Worm (Caenorhabditis elegans) whole organism, L2 larva: ENCODE measurements around the gene F44A2.5.

Experiments used
- C34F6.9 ChIP-seq: fragments of 150-350 bp; optimal IDR thresholded peaks from 2 replicates; lab custom pipeline; 2014; ENCODE audit warnings: missing biosample characterization, missing genetic modification characterization
- F13H6.1 ChIP-seq: sonication (generic microtip); optimal IDR thresholded peaks from 2 replicates; lab custom pipeline; 2016; ENCODE audit warnings: missing genetic modification characterization, missing compliant biosample characterization
- R02D3.7 ChIP-seq: fragments of 150-350 bp; optimal IDR thresholded peaks from 2 replicates; lab custom pipeline; 2014; ENCODE audit warnings: missing biosample characterization, missing genetic modification characterization
- Y55F3AM.14 ChIP-seq: fragments of 200-800 bp; sonication (Bioruptor generic); optimal IDR thresholded peaks from 2 replicates; lab custom pipeline; 2018; ENCODE audit warnings: mild to moderate bottlenecking, missing genetic modification characterization, missing compliant biosample characterization
- ZK546.5 ChIP-seq: sonication (generic microtip); optimal IDR thresholded peaks from 2 replicates; lab custom pipeline; 2017; ENCODE audit warnings: missing biosample characterization, missing genetic modification characterization
- alr-1 ChIP-seq: fragments of 150-350 bp; optimal IDR thresholded peaks from 2 replicates; lab custom pipeline; 2014; ENCODE audit warnings: missing biosample characterization, missing genetic modification characterization
- aly-2 ChIP-seq: fragments of 150-350 bp; optimal IDR thresholded peaks from 2 replicates; lab custom pipeline; 2014; ENCODE audit warnings: missing biosample characterization, missing genetic modification characterization
- ama-1 ChIP-seq: fragments of 150-350 bp; optimal IDR thresholded peaks from 2 replicates; lab custom pipeline; 2018; ENCODE audit warnings: inconsistent platforms
- blmp-1 ChIP-seq: sonication (generic microtip); optimal IDR thresholded peaks from 2 replicates; lab custom pipeline; 2017; ENCODE audit warnings: missing genetic modification characterization, mild to moderate bottlenecking, missing compliant biosample characterization, antibody characterized with exemption, moderate library complexity; ENCODE audit not compliant: insufficient read depth
- ceh-16 ChIP-seq: fragments of 150-350 bp; optimal IDR thresholded peaks from 2 replicates; lab custom pipeline; 2014; ENCODE audit warnings: missing biosample characterization, missing genetic modification characterization
- dmd-4 ChIP-seq: sonication (generic microtip); optimal IDR thresholded peaks from 2 replicates; lab custom pipeline; 2017; ENCODE audit warnings: missing biosample characterization, missing genetic modification characterization
- egl-27 ChIP-seq: sonication (generic microtip); optimal IDR thresholded peaks from 3 replicates; lab custom pipeline; 2017; ENCODE audit warnings: missing biosample characterization, missing genetic modification reagents, missing genetic modification characterization
- elt-1 ChIP-seq: fragments of 150-350 bp; optimal IDR thresholded peaks from 2 replicates; lab custom pipeline; 2014; ENCODE audit warnings: missing biosample characterization, missing genetic modification characterization
- fos-1 ChIP-seq: fragments of 150-350 bp; optimal IDR thresholded peaks from 2 replicates; lab custom pipeline; 2014; ENCODE audit warnings: missing biosample characterization, missing genetic modification characterization
- gmeb-1 ChIP-seq: fragments of 150-350 bp; optimal IDR thresholded peaks from 2 replicates; lab custom pipeline; 2014; ENCODE audit warnings: missing biosample characterization, missing genetic modification characterization
- lin-11 ChIP-seq: fragments of 150-350 bp; sonication (generic microtip); optimal IDR thresholded peaks from 2 replicates; lab custom pipeline; 2014; ENCODE audit warnings: missing biosample characterization, missing genetic modification characterization, inconsistent platforms, mixed read lengths
- lin-13 ChIP-seq: fragments of 150-350 bp; optimal IDR thresholded peaks from 2 replicates; lab custom pipeline; 2014; ENCODE audit warnings: missing biosample characterization, missing genetic modification reagents, missing genetic modification characterization
- lin-39 ChIP-seq: fragments of 150-350 bp; optimal IDR thresholded peaks from 2 replicates; lab custom pipeline; 2014; ENCODE audit warnings: missing biosample characterization, missing genetic modification reagents, missing genetic modification characterization
- lsy-2 ChIP-seq, 2 experiments: fragments of 150-350 bp in 1 of 2; sonication (generic microtip) in 1 of 2; optimal IDR thresholded peaks; 2 replicates each; lab custom pipeline; 2014 to 2017; ENCODE audit warnings: missing biosample characterization in 2 of 2, missing genetic modification characterization in 2 of 2
- mab-5 ChIP-seq: fragments of 150-350 bp; optimal IDR thresholded peaks from 2 replicates; lab custom pipeline; 2014; ENCODE audit warnings: missing biosample characterization, missing genetic modification characterization
- mbf-1 ChIP-seq: sonication (generic microtip); optimal IDR thresholded peaks from 2 replicates; lab custom pipeline; 2017; ENCODE audit warnings: missing biosample characterization, missing genetic modification characterization
- mdl-1 ChIP-seq, 2 experiments: fragments of 150-350 bp in 1 of 2; sonication (generic microtip) in 1 of 2; optimal IDR thresholded peaks; 2 replicates each; lab custom pipeline; 2017; ENCODE audit warnings: missing biosample characterization in 2 of 2, missing genetic modification characterization in 2 of 2
- nhr-10 ChIP-seq: sonication (generic microtip); optimal IDR thresholded peaks from 2 replicates; lab custom pipeline; 2017; ENCODE audit warnings: missing biosample characterization, missing genetic modification characterization
- nhr-12 ChIP-seq: fragments of 150-350 bp; optimal IDR thresholded peaks from 2 replicates; lab custom pipeline; 2014; ENCODE audit warnings: missing biosample characterization, missing genetic modification characterization
- nhr-21 ChIP-seq: fragments of 150-350 bp; optimal IDR thresholded peaks from 2 replicates; lab custom pipeline; 2014; ENCODE audit warnings: missing biosample characterization, missing genetic modification characterization
- nhr-23 ChIP-seq: fragments of 150-350 bp; optimal IDR thresholded peaks from 2 replicates; lab custom pipeline; 2014; ENCODE audit warnings: missing biosample characterization, missing genetic modification reagents, missing genetic modification characterization
- nhr-25 ChIP-seq: fragments of 150-350 bp; sonication (generic microtip); optimal IDR thresholded peaks from 3 replicates; lab custom pipeline; 2014; ENCODE audit warnings: missing biosample characterization, missing genetic modification characterization
- nhr-6 ChIP-seq: fragments of 150-350 bp; optimal IDR thresholded peaks from 2 replicates; lab custom pipeline; 2014; ENCODE audit warnings: missing biosample characterization, missing genetic modification characterization
- nhr-77 ChIP-seq: fragments of 150-350 bp; optimal IDR thresholded peaks from 2 replicates; lab custom pipeline; 2014; ENCODE audit warnings: missing biosample characterization, missing genetic modification characterization
- peb-1 ChIP-seq: fragments of 150-350 bp; optimal IDR thresholded peaks from 2 replicates; lab custom pipeline; 2014; ENCODE audit warnings: missing biosample characterization, missing genetic modification characterization
- sem-4 ChIP-seq: fragments of 150-350 bp; optimal IDR thresholded peaks from 2 replicates; lab custom pipeline; 2014; ENCODE audit warnings: missing biosample characterization, missing genetic modification reagents, missing genetic modification characterization
- skn-1 ChIP-seq: sonication (generic microtip); optimal IDR thresholded peaks from 2 replicates; lab custom pipeline; 2017; ENCODE audit warnings: missing biosample characterization, missing genetic modification characterization
- sma-3 ChIP-seq: sonication (generic microtip); optimal IDR thresholded peaks from 2 replicates; lab custom pipeline; 2016; ENCODE audit warnings: missing genetic modification reagents, missing genetic modification characterization, missing compliant biosample characterization
- sma-9 ChIP-seq, 2 experiments: fragments of 150-350 bp in 1 of 2; sonication (generic microtip) in 1 of 2; optimal IDR thresholded peaks; 2 replicates each; lab custom pipeline; 2014 to 2016; ENCODE audit warnings: missing genetic modification characterization in 2 of 2, mild to moderate bottlenecking in 1 of 2, missing biosample characterization in 1 of 2, missing compliant biosample characterization in 1 of 2, missing genetic modification reagents in 1 of 2, moderate library complexity in 1 of 2
- snpc-4 ChIP-seq: fragments of 150-350 bp; optimal IDR thresholded peaks from 2 replicates; lab custom pipeline; 2014; ENCODE audit warnings: missing biosample characterization, missing genetic modification characterization
- unc-55 ChIP-seq: fragments of 150-350 bp; sonication (generic microtip); optimal IDR thresholded peaks from 3 replicates; lab custom pipeline; 2014; ENCODE audit warnings: missing biosample characterization, missing genetic modification reagents, missing genetic modification characterization
- unc-62 ChIP-seq: fragments of 150-350 bp; optimal IDR thresholded peaks from 2 replicates; lab custom pipeline; 2014; ENCODE audit warnings: missing biosample characterization, missing genetic modification reagents, missing genetic modification characterization
- zag-1 ChIP-seq: fragments of 150-350 bp; optimal IDR thresholded peaks from 2 replicates; lab custom pipeline; 2014; ENCODE audit warnings: missing biosample characterization, missing genetic modification characterization
- ztf-1 ChIP-seq: fragments of 200-800 bp; sonication (Bioruptor generic); conservative IDR thresholded peaks from 2 replicates; pipeline ENCODE4 v1.3.6; 2022; ENCODE audit warnings: missing genetic modification characterization, missing compliant biosample characterization
- ztf-4 ChIP-seq: fragments of 150-350 bp; optimal IDR thresholded peaks from 2 replicates; lab custom pipeline; 2014; ENCODE audit warnings: missing biosample characterization, missing genetic modification characterization

Gene F44A2.5

ce11 chrV:9321185-9321584 is 23.8 kb downstream of the F44A2.5 start, which contains the start of gene F44A2.7:
Gene F44A2.7, plus strand, starts transcription at chrV:9321485.
- TF ChIP-seq R02D3.7 (tag; lab: Kevin White, UChicago) (no peak), lin-13 (GFP tag; lab: Kevin White, UChicago) (no peak), nhr-10 (no peak), unc-55 (GFP tag; lab: Kevin White, UChicago) (no peak), skn-1 (tag; lab: Kevin White, UChicago) (no peak)

DNA sequence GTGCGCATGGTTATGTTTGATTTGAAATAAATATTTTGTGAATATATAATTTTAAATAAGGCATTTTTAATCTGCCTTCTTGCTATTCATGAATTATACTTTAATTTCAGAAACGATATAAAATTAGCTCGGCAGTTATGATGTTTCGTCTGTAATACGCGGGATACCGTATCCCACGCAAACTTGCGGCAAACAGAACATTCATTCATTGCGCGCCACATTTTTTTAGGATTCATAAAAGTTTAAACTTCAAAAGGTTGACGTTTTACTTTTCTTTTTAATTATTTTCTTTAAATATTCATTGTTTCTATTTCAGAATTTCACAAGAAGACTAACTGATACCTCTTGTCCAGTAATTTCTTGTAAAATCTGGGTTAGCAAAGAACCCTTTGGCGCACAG is 25.5 kb downstream of the F44A2.5 start, which contains the start of gene tag-153:
Gene tag-153 (plus strand): TSS at position 200 of the 400 bp plus-strand sequence.
- TF ChIP-seq nhr-12 (tag; lab: Kevin White, UChicago) (no peak), dmd-4 (tag; lab: Kevin White, UChicago) (no peak), skn-1 (tag; lab: Kevin White, UChicago) (no peak), nhr-23 (tag; lab: Kevin White, UChicago) (no peak), blmp-1 (no peak), mab-5 (tag; lab: Kevin White, UChicago) (no peak), F13H6.1 (tag; lab: Kevin White, UChicago) (no peak), lin-11 (tag; lab: Kevin White, UChicago) (no peak), lin-39 (tag; lab: Kevin White, UChicago) (no peak)

DNA sequence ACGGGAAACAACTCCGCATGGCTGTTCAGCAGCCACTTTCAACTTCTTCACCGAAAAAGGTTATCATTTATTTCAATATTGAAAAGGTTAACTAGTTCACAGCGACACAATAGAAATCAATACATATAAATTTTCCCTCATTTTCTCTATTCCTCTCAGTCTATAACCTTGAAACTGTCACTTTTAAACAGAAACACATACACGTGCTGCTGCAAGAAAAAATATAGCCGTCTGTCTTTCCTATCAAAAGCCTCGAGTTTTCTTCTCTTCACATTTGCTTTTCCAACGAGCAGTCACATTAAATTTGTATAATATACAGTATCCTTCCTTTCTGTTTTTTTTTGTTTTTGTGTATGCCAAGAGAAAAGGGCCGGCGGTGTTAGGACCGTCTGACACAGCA is 26.7 kb downstream of the F44A2.5 start:
- TF ChIP-seq ztf-4 (tag; lab: Kevin White, UChicago): no peak
- no peak for TF ChIP-seq skn-1 (tag; lab: Kevin White, UChicago)
- TF ChIP-seq lin-11 (tag; lab: Kevin White, UChicago): no peak
- no peak for TF ChIP-seq nhr-21 (tag; lab: Kevin White, UChicago)
- peak; percentile 58 for TF ChIP-seq nhr-25 (tag; lab: Kevin White, UChicago)
- TF ChIP-seq peb-1 (tag; lab: Kevin White, UChicago): no peak
- TF ChIP-seq unc-55 (GFP tag; lab: Kevin White, UChicago): no peak
- TF ChIP-seq unc-62 (GFP tag; lab: Kevin White, UChicago): no peak
- no peak for TF ChIP-seq nhr-10
- peak; percentile 76 for TF ChIP-seq blmp-1
- no peak for TF ChIP-seq elt-1 (tag; lab: Kevin White, UChicago)
- TF ChIP-seq zag-1 (tag; lab: Kevin White, UChicago): no peak
- TF ChIP-seq ztf-1 (GFP tag; lab: Robert Waterston, UW): no peak
- no peak for TF ChIP-seq sem-4 (tag; lab: Kevin White, UChicago)
- TF ChIP-seq nhr-23 (tag; lab: Kevin White, UChicago): no peak
- no peak for TF ChIP-seq R02D3.7 (tag; lab: Kevin White, UChicago)
- no peak for TF ChIP-seq dmd-4 (tag; lab: Kevin White, UChicago)
- TF ChIP-seq gmeb-1 (tag; lab: Kevin White, UChicago): no peak
- TF ChIP-seq mab-5 (tag; lab: Kevin White, UChicago): no peak
- no peak for TF ChIP-seq Y55F3AM.14 (GFP tag; lab: Kevin White, UChicago)
- TF ChIP-seq C34F6.9 (tag; lab: Kevin White, UChicago): peak; percentile 1
- no peak for TF ChIP-seq nhr-6 (tag; lab: Kevin White, UChicago)
- no peak for TF ChIP-seq egl-27 (tag; lab: Kevin White, UChicago)
- no peak for TF ChIP-seq ama-1 (lab: Kevin White, UChicago)
- no peak for TF ChIP-seq ZK546.5

DNA sequence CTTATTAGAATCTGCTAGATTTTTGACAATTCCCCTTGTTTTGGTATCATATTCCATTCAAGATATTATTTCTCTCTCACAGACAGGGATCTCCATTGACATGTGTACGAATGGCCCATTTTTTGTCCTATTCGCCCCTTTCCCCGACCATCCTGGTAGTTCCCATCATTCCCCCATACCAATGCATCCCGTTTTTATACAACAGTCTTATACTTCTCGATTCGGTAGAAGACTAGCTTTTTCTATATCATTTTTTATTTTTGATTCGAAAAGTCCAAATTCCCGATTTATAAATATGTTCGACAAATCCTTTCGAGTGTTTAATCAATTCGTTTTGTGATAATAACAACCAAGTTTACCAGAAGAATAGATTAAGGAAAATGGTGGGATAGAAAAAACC is 29.5 kb downstream of the F44A2.5 start:
- TF ChIP-seq ama-1 (lab: Kevin White, UChicago) (peak; percentile 45), ztf-1 (GFP tag; lab: Robert Waterston, UW) (no peak)

DNA sequence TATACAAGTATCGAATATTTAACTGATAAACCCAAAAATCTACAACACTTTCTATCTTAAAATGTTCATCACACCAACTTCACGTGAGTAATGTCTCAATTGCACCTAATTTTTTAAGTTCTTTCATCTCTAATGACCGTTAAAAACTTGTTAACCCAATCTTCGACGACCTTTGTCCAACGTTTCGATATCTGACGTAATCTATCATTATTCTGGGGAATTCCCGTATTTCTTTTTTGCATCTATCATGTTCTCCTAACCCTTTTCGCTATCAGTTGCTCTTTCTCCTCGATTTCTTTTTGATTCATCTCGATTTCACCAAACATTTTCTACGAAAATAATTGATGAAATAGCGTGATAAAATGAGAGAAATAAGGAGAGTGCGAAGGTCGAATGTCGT is 30.3 kb downstream of the F44A2.5 start:
- TF ChIP-seq unc-55 (GFP tag; lab: Kevin White, UChicago): no peak
- peak; percentile 63 for TF ChIP-seq nhr-21 (tag; lab: Kevin White, UChicago)
- no peak for TF ChIP-seq mdl-1 (tag; optimal IDR thresholded peaks at IDR 0.05; lab: Kevin White, UChicago)
- TF ChIP-seq skn-1 (tag; lab: Kevin White, UChicago): no peak
- no peak for TF ChIP-seq C34F6.9 (tag; lab: Kevin White, UChicago)
- TF ChIP-seq ztf-1 (GFP tag; lab: Robert Waterston, UW): no peak
- TF ChIP-seq lin-11 (tag; lab: Kevin White, UChicago): no peak
- TF ChIP-seq sma-3: peak; percentile 8
- peak; percentile 68 for TF ChIP-seq sma-9 (GFP tag; optimal IDR thresholded peaks at IDR 0.05; lab: Kevin White, UChicago)
- TF ChIP-seq sma-9 (tag; optimal IDR thresholded peaks at IDR 0.05; lab: Kevin White, UChicago): no peak
- TF ChIP-seq lin-39 (tag; lab: Kevin White, UChicago): no peak
- TF ChIP-seq fos-1 (tag; lab: Kevin White, UChicago): peak; percentile 59
- TF ChIP-seq elt-1 (tag; lab: Kevin White, UChicago): no peak
- TF ChIP-seq ceh-16: no peak
- no peak for TF ChIP-seq nhr-23 (tag; lab: Kevin White, UChicago)
- TF ChIP-seq dmd-4 (tag; lab: Kevin White, UChicago): no peak
- peak; percentile 54 for TF ChIP-seq nhr-25 (tag; lab: Kevin White, UChicago)
- TF ChIP-seq mbf-1 (tag; lab: Kevin White, UChicago): no peak
- no peak for TF ChIP-seq zag-1 (tag; lab: Kevin White, UChicago)
- TF ChIP-seq peb-1 (tag; lab: Kevin White, UChicago): no peak
- no peak for TF ChIP-seq nhr-12 (tag; lab: Kevin White, UChicago)
- no peak for TF ChIP-seq ztf-4 (tag; lab: Kevin White, UChicago)
- TF ChIP-seq alr-1 (tag; lab: Kevin White, UChicago): no peak
- no peak for TF ChIP-seq nhr-10
- peak in 1 of 2 experiments; percentile 27 for TF ChIP-seq lsy-2 (tag; optimal IDR thresholded peaks at IDR 0.05; lab: Kevin White, UChicago)
- no peak for TF ChIP-seq aly-2
- TF ChIP-seq F13H6.1 (tag; lab: Kevin White, UChicago): no peak
- TF ChIP-seq lin-13 (GFP tag; lab: Kevin White, UChicago): no peak
- no peak for TF ChIP-seq nhr-77 (tag; lab: Kevin White, UChicago)
- TF ChIP-seq snpc-4 (tag; lab: Kevin White, UChicago): no peak
